Worm (Caenorhabditis elegans): ENCODE data around the gene C55A6.12.

ce11 chrV:11552379-11552778, 49.4 kb upstream of the C55A6.12 start, which contains the start of gene srx-85:
- TF ChIP-seq snpc-1.1 (tag; optimal IDR thresholded peaks at IDR 0.05; ENCODE audit: insufficient read depth) (no peak), B0261.1 (tag; optimal IDR thresholded peaks at IDR 0.05) (no peak), lag-1 (GFP tag; IDR thresholded peaks at IDR 0.05) (no peak), lin-54 (GFP tag; optimal IDR thresholded peaks at IDR 0.05) (no peak), egl-18 (GFP tag; IDR thresholded peaks at IDR 0.05) (no peak), F57C9.4 (tag; optimal IDR thresholded peaks at IDR 0.05) (no peak)

Measured in whole organism, young adult.